Fruit fly (Drosophila melanogaster): ENCODE measurements around the gene CycT.

Gene CycT

dm6 chr3L:17538907-17539306 is 18.7 kb downstream of the CycT start (continued):
- no peak for TF ChIP-seq CG12942 (GFP tag; optimal IDR thresholded peaks at IDR 0.05)
- no peak for TF ChIP-seq chif (GFP tag; optimal IDR thresholded peaks at IDR 0.05)
- TF ChIP-seq CG14014 (GFP tag; IDR thresholded peaks at IDR 0.05) = no peak
- TF ChIP-seq CG12391 (tag; optimal IDR thresholded peaks at IDR 0.05) = no peak
- no peak for TF ChIP-seq Xbp1 (GFP tag; optimal IDR thresholded peaks at IDR 0.05)
- no peak for TF ChIP-seq CG16813 (GFP tag; IDR thresholded peaks at IDR 0.05; ENCODE audit: partially characterized antibody)
- no peak for TF ChIP-seq CG2116 (GFP tag; optimal IDR thresholded peaks at IDR 0.05)
- TF ChIP-seq CoRest (tag; optimal IDR thresholded peaks at IDR 0.05) = no peak
- TF ChIP-seq CG3847 (GFP tag; IDR thresholded peaks at IDR 0.05) = no peak
- TF ChIP-seq shn (GFP tag; optimal IDR thresholded peaks at IDR 0.05) = no peak
- TF ChIP-seq CG13424 (tag; optimal IDR thresholded peaks at IDR 0.05) = peak; percentile 9
- no peak for TF ChIP-seq Dek (tag; optimal IDR thresholded peaks at IDR 0.05)
- TF ChIP-seq ap (GFP tag; IDR thresholded peaks at IDR 0.05) = no peak
- peak; percentile 77 for TF ChIP-seq CG13296 (GFP tag; optimal IDR thresholded peaks at IDR 0.05)
- TF ChIP-seq so (GFP tag; IDR thresholded peaks at IDR 0.05) = no peak
- no peak for TF ChIP-seq da (GFP tag; optimal IDR thresholded peaks at IDR 0.05)
- TF ChIP-seq CG17912 (GFP tag; optimal IDR thresholded peaks at IDR 0.05) = no peak
- TF ChIP-seq CG34376 (GFP tag; optimal IDR thresholded peaks at IDR 0.05) = peak; percentile 88
- no peak for TF ChIP-seq CG10565 (GFP tag; optimal IDR thresholded peaks at IDR 0.05)
- no peak for TF ChIP-seq CG12104 (GFP tag; optimal IDR thresholded peaks at IDR 0.05)
- TF ChIP-seq nom (GFP tag; optimal IDR thresholded peaks at IDR 0.05) = no peak
- peak; percentile 44 for TF ChIP-seq CG7987 (GFP tag; optimal IDR thresholded peaks at IDR 0.05)
- no peak for TF ChIP-seq CG11085 (GFP tag; IDR thresholded peaks at IDR 0.05)
- peak; percentile 13 for TF ChIP-seq Asciz (GFP tag; optimal IDR thresholded peaks at IDR 0.05)
- no peak for TF ChIP-seq Abd-B (GFP tag; optimal IDR thresholded peaks at IDR 0.05)
- TF ChIP-seq CG15011 (GFP tag; optimal IDR thresholded peaks at IDR 0.05) = peak; percentile 2
- no peak for TF ChIP-seq Ets65A (GFP tag)
- TF ChIP-seq lmd (GFP tag; IDR thresholded peaks at IDR 0.05) = no peak
- TF ChIP-seq H2.0 (GFP tag; IDR thresholded peaks at IDR 0.05) = no peak
- no peak for TF ChIP-seq zfh2 (GFP tag; optimal IDR thresholded peaks at IDR 0.05)
- TF ChIP-seq lab (GFP tag; optimal IDR thresholded peaks at IDR 0.05) = peak; percentile 81
- TF ChIP-seq CG30403 (GFP tag; optimal IDR thresholded peaks at IDR 0.05) = no peak
- TF ChIP-seq CG13894 (tag; optimal IDR thresholded peaks at IDR 0.05) = no peak
- TF ChIP-seq CG6254 (GFP tag; optimal IDR thresholded peaks at IDR 0.05) = no peak
- TF ChIP-seq schlank (tag; optimal IDR thresholded peaks at IDR 0.05) = no peak
- no peak for TF ChIP-seq CG9727 (GFP tag; optimal IDR thresholded peaks at IDR 0.05)
- peak; percentile 5 for TF ChIP-seq CG6854 (GFP tag; optimal IDR thresholded peaks at IDR 0.05)
- TF ChIP-seq sim (GFP tag; IDR thresholded peaks at IDR 0.05) = no peak
- TF ChIP-seq CG12769 (tag; optimal IDR thresholded peaks at IDR 0.05) = no peak
- no peak for TF ChIP-seq ara (GFP tag; IDR thresholded peaks at IDR 0.05)
- no peak for TF ChIP-seq B-H1 (GFP tag; IDR thresholded peaks at IDR 0.05)
- TF ChIP-seq Meics (GFP tag; optimal IDR thresholded peaks at IDR 0.05) = peak; percentile 51
- peak; percentile 46 for TF ChIP-seq CrebB (tag; optimal IDR thresholded peaks at IDR 0.05)
- no peak for TF ChIP-seq insv (GFP tag; optimal IDR thresholded peaks at IDR 0.05)
- no peak for TF ChIP-seq GATAe (GFP tag; conservative IDR thresholded peaks at IDR 0.05)
- no peak for TF ChIP-seq Dfd (GFP tag; optimal IDR thresholded peaks at IDR 0.05)
- TF ChIP-seq CG32772 (GFP tag; IDR thresholded peaks at IDR 0.05) = no peak
- no peak for TF ChIP-seq CG42726 (GFP tag; IDR thresholded peaks at IDR 0.05; ENCODE audit: partially characterized antibody)
- no peak for TF ChIP-seq Eip74EF (GFP tag; optimal IDR thresholded peaks at IDR 0.05)
- TF ChIP-seq Deaf1 (tag; optimal IDR thresholded peaks at IDR 0.05) = no peak
- no peak for TF ChIP-seq gcm2 (GFP tag; optimal IDR thresholded peaks at IDR 0.05)
